Worm (Caenorhabditis elegans) whole organism, L4 larva: ENCODE measurements around the gene C56A3.5.

Source experiments
- dmd-9 ChIP-seq: fragments of 200-800 bp; sonication (Bioruptor generic); IDR thresholded peaks from 2 replicates; pipeline ENCODE4 v1.3.6; 2022; ENCODE audit warnings: missing genetic modification reagents, missing genetic modification characterization, missing compliant biosample characterization
- lin-15B ChIP-seq: fragments of 150-350 bp; sonication (generic microtip); optimal IDR thresholded peaks from 3 replicates; lab custom pipeline; 2014; ENCODE audit warnings: missing biosample characterization, missing genetic modification characterization
- lin-29 ChIP-seq: fragments of 200-800 bp; sonication (Bioruptor generic); IDR thresholded peaks from 2 replicates; pipeline ENCODE4 v1.3.6; 2022; ENCODE audit warnings: missing genetic modification reagents, missing genetic modification characterization, missing compliant biosample characterization
- nhr-76 ChIP-seq: fragments of 150-350 bp; optimal IDR thresholded peaks from 2 replicates; lab custom pipeline; 2014; ENCODE audit warnings: missing biosample characterization, missing genetic modification characterization
- snpc-4 ChIP-seq: fragments of 150-350 bp; optimal IDR thresholded peaks from 2 replicates; lab custom pipeline; 2014; ENCODE audit warnings: missing biosample characterization, missing genetic modification characterization

DNA sequence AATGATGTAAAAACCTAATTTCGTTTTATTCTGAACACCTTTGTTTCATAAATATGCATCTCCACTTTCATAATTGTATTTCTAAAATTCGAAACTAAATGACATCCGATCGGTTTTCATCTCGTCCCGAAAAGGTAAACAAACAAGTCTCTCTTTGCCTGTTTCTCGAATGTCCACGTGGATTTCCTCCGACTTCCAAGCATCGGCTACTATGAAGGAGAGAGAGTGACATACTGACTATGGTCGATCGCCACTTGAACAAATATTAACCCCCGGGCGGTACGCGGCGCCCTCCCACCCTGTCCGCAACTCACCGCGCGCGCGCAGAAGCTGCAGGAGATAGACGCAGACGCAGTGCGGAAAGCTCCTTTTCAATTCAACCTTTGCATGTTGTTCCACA, 24.1 kb downstream of the C56A3.5 start:
- TF ChIP-seq snpc-4 (tag; lab: Kevin White, UChicago) (no peak), lin-29 (GFP tag; lab: Robert Waterston, UW) (no peak), dmd-9 (GFP tag; lab: Robert Waterston, UW) (no peak), nhr-76 (tag; lab: Kevin White, UChicago) (no peak), lin-15B (no peak)
